Fruit fly (Drosophila melanogaster): ENCODE data around the gene Oseg5.

DNA sequence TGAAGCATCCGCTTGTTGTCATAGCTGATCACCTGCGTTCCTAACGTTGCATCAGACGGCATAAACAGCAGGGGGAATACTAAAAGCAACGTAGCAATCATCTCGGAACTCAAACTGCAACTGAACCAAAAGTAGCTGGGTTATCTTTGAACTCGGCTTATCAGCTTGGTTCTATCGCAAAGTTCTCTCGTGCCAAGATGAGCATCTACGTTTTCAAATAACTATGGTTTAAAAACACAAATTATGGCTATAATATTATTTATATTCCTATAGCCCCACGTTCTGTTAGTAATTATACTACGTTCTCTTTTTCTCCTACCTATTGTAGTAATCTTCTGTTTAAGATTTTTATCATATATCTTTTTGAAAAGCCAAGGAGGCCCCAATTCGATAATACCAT is 22.2 kb upstream of the Oseg5 start, which contains the start of gene CG14400:
- TF ChIP-seq psq (optimal IDR thresholded peaks at IDR 0.05) = no peak
- no peak for TF ChIP-seq Myc (optimal IDR thresholded peaks at IDR 0.05)
- no peak for TF ChIP-seq h (optimal IDR thresholded peaks at IDR 0.05)

All from Kc167 (cell line).